Fruit fly (Drosophila melanogaster): ENCODE measurements around the gene CG12560.

dm6 chr2L:7962881-7963280 is 46.4 kb downstream of the CG12560 start:
- TF ChIP-seq CG8478 (optimal IDR thresholded peaks at IDR 0.05) (no peak), CTCF (optimal IDR thresholded peaks at IDR 0.05) (no peak)

Measured in S2 (cell line).